Worm (Caenorhabditis elegans) whole organism, L1 larva: Measurements from ENCODE around the gene B0244.15.

ENCODE experiments used
- aly-2 ChIP-seq: fragments of 150-350 bp; optimal IDR thresholded peaks from 2 replicates; lab custom pipeline; 2014; ENCODE audit warnings: missing biosample characterization, missing genetic modification characterization
- egl-27 ChIP-seq, 2 experiments: fragments of 150-350 bp in 1 of 2; sonication (generic microtip); optimal IDR thresholded peaks; 3 replicates each; lab custom pipeline; 2017 to 2018; ENCODE audit warnings: missing biosample characterization in 2 of 2, missing genetic modification characterization in 2 of 2, missing genetic modification reagents in 2 of 2
- hlh-17 ChIP-seq: fragments of 200-800 bp; sonication (Bioruptor generic); optimal IDR thresholded peaks from 2 replicates; lab custom pipeline; 2018; ENCODE audit warnings: missing genetic modification characterization, mild to moderate bottlenecking, missing compliant biosample characterization, moderate library complexity, borderline replicate concordance
- jun-1 ChIP-seq: fragments of 150-350 bp; optimal IDR thresholded peaks from 2 replicates; lab custom pipeline; 2014; ENCODE audit warnings: missing biosample characterization, missing genetic modification reagents, missing genetic modification characterization
- mdl-1 ChIP-seq, 2 experiments: fragments of 150-350 bp; optimal IDR thresholded peaks; 2 replicates each; lab custom pipeline; 2014 to 2017; ENCODE audit warnings: missing biosample characterization in 2 of 2, missing genetic modification characterization in 2 of 2, inconsistent platforms in 1 of 2
- zag-1 ChIP-seq: fragments of 150-350 bp; optimal IDR thresholded peaks from 2 replicates; lab custom pipeline; 2014; ENCODE audit warnings: missing biosample characterization, missing genetic modification characterization
- ztf-11 ChIP-seq, 2 experiments: sonication (generic microtip); optimal IDR thresholded peaks; 2 replicates each; lab custom pipeline; 2016 to 2017; ENCODE audit warnings: missing genetic modification characterization in 2 of 2, missing biosample characterization in 1 of 2, missing compliant biosample characterization in 1 of 2

DNA sequence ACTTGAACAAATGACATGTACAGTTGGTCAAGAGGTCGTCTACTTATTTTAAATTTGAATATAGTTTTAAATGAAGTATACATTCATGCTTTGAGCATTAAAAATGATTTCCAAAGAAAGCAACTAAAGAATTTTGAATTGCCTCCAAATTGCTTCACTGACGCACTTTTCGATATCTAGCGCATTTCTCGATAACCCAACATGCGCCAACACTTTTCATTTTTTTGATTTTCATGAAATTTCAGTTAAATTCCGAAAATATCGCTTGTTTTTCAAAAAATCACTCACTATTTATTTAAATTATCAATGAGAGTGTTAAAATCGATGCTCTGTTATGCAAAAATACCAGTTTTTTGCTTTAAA lies 23.4 kb upstream of the B0244.15 start:
- TF ChIP-seq egl-27 (tag; optimal IDR thresholded peaks at IDR 0.05; lab: Kevin White, UChicago) (no peak), zag-1 (tag; lab: Kevin White, UChicago) (no peak), hlh-17 (GFP tag; lab: Kevin White, UChicago) (no peak), jun-1 (tag; lab: Kevin White, UChicago) (no peak), mdl-1 (tag; optimal IDR thresholded peaks at IDR 0.05; lab: Kevin White, UChicago) (no peak), ztf-11 (tag; optimal IDR thresholded peaks at IDR 0.05; lab: Kevin White, UChicago) (no peak), aly-2 (tag; lab: Kevin White, UChicago) (no peak)
